Worm (Caenorhabditis elegans): ENCODE results near the gene hil-7.
"Not testable (repeated sequence)": the region's sequence is repeated elsewhere in the genome, so short reads cannot be mapped to it uniquely, and the experiment has no call there.

The hil-7 gene

ce11 chrIV:6645867-6646655 lies at the start of gene hil-7:
hil-7 (plus strand) TSS chrIV:6646312.
- TF ChIP-seq C34F6.9 (tag; optimal IDR thresholded peaks at IDR 0.05) (peak; percentile 89), aly-2 (tag; optimal IDR thresholded peaks at IDR 0.05) (no peak), fos-1 (tag; optimal IDR thresholded peaks at IDR 0.05) (no peak), sma-3 (GFP tag; optimal IDR thresholded peaks at IDR 0.05) (no peak), mab-5 (tag; optimal IDR thresholded peaks at IDR 0.05) (peak; percentile 68), nhr-129 (tag; optimal IDR thresholded peaks at IDR 0.05) (peak; percentile 83), lin-13 (GFP tag; optimal IDR thresholded peaks at IDR 0.05) (peak; percentile 35), mbf-1 (tag; optimal IDR thresholded peaks at IDR 0.05) (no peak), nhr-10 (tag; optimal IDR thresholded peaks at IDR 0.05) (no peak), egl-27 (tag; optimal IDR thresholded peaks at IDR 0.05) (peak; percentile 40), nhr-6 (tag; optimal IDR thresholded peaks at IDR 0.05) (peak; percentile 31), R02D3.7 (tag; optimal IDR thresholded peaks at IDR 0.05) (no peak), nhr-237 (tag; optimal IDR thresholded peaks at IDR 0.05) (no peak), skn-1 (tag; optimal IDR thresholded peaks at IDR 0.05) (no peak), F13H6.1 (tag; optimal IDR thresholded peaks at IDR 0.05) (peak; percentile 72), ceh-82 (tag; optimal IDR thresholded peaks at IDR 0.05) (no peak), peb-1 (tag; optimal IDR thresholded peaks at IDR 0.05) (no peak), nhr-21 (tag; optimal IDR thresholded peaks at IDR 0.05) (no peak), lsy-2 (tag; optimal IDR thresholded peaks at IDR 0.05) (peak in 1 of 2 experiments; percentile 72), elt-1 (tag; optimal IDR thresholded peaks at IDR 0.05) (no peak), unc-55 (GFP tag; optimal IDR thresholded peaks at IDR 0.05) (no peak), sma-9 (GFP tag; optimal IDR thresholded peaks at IDR 0.05) (peak; percentile 57), sma-9 (tag; optimal IDR thresholded peaks at IDR 0.05) (no peak), blmp-1 (tag; optimal IDR thresholded peaks at IDR 0.05; ENCODE audit: insufficient read depth) (no peak), sem-4 (tag; optimal IDR thresholded peaks at IDR 0.05) (no peak), dmd-4 (tag; optimal IDR thresholded peaks at IDR 0.05) (no peak), gmeb-1 (tag; optimal IDR thresholded peaks at IDR 0.05) (peak; percentile 44), unc-39 (tag; optimal IDR thresholded peaks at IDR 0.05) (no peak), nhr-12 (tag; optimal IDR thresholded peaks at IDR 0.05) (no peak), ama-1 (optimal IDR thresholded peaks at IDR 0.05) (no peak), elt-3 (tag; optimal IDR thresholded peaks at IDR 0.05) (no peak)

DNA sequence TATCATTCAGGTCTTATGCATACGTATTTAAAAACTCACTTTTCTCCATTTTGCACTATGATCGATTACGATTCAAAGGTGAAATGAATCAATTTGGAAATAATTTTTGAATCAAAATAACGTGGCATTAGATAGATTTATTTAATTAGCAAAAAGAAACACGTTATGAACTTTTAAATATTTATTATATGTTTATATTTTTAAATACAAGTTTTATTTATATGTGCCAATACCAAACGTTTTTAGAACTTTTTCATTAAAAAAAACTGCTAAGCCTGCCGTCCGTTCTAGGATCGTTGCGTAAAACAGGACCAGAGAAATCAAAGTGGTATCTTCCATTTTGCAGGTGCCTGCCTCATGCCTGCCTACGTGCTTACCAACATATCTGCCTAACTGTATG lies 48.8 kb upstream of the hil-7 start, which contains the start of gene F38A5.6:
F38A5.6 (minus strand) TSS at position 101 of the 400 bp plus-strand sequence.
- TF ChIP-seq elt-1 (tag; optimal IDR thresholded peaks at IDR 0.05) (no peak), blmp-1 (tag; optimal IDR thresholded peaks at IDR 0.05; ENCODE audit: insufficient read depth) (no peak), ceh-82 (tag; optimal IDR thresholded peaks at IDR 0.05) (no peak), ZK546.5 (tag; optimal IDR thresholded peaks at IDR 0.05) (no peak), nhr-23 (tag; optimal IDR thresholded peaks at IDR 0.05) (no peak), nhr-12 (tag; optimal IDR thresholded peaks at IDR 0.05) (no peak)

ce11 chrIV:6597918-6598317 lies 48.2 kb upstream of the hil-7 start, which contains the start of gene nspb-4:
nspb-4 (plus strand) TSS chrIV:6598218.
- not testable (repeated sequence) for TF ChIP-seq fos-1, sem-4, lsy-2 (tag; optimal IDR thresholded peaks at IDR 0.05)

DNA sequence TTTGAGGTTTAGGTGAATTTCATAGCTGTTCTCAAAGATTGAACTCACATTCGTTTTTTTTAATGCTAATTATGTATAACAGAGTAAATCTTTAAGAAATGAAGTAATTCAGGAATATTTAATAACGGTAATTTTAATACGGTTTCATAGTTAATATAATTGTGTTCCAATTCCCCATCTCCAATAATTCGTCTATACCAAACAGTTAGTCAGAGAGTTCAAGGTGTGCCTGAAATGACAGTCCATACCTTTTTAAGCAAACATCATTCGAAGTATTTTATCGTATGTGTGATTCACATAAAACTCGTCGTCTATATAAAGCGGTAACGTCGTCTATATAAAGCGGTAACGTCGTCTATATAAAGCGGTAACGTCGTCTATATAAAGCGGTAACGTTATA lies 47.4 kb upstream of the hil-7 start, which contains the start of gene nspb-5:
nspb-5 (plus strand) TSS at position 301 of the 400 bp plus-strand sequence.
- not testable (repeated sequence) for TF ChIP-seq nhr-6, lin-39, nhr-11 (tag; optimal IDR thresholded peaks at IDR 0.05)

- no peak for TF ChIP-seq mdl-1 (tag; optimal IDR thresholded peaks at IDR 0.05)
- TF ChIP-seq ztf-1 (GFP tag; conservative IDR thresholded peaks at IDR 0.05): no peak
- no peak for TF ChIP-seq sma-9 (GFP tag; optimal IDR thresholded peaks at IDR 0.05)
- TF ChIP-seq sma-9 (tag; optimal IDR thresholded peaks at IDR 0.05): no peak
- no peak for TF ChIP-seq nhr-129 (tag; optimal IDR thresholded peaks at IDR 0.05)
- no peak for TF ChIP-seq elt-3 (tag; optimal IDR thresholded peaks at IDR 0.05)
These were observed 46.7 kb upstream of the hil-7 start, which contains the start of gene F38A5.8 for ce11 chrIV:6599447-6599846. F38A5.8 (plus strand) TSS chrIV:6599747.
